Worm (Caenorhabditis elegans): ENCODE measurements around the gene par-3.

- no peak for TF ChIP-seq F57A8.1 (GFP tag; optimal IDR thresholded peaks at IDR 0.05)
- no peak for TF ChIP-seq unc-62 (GFP tag; optimal IDR thresholded peaks at IDR 0.05)
- TF ChIP-seq nfyb-1 (GFP tag; IDR thresholded peaks at IDR 0.05): no peak
- no peak for TF ChIP-seq pha-4 (tag; optimal IDR thresholded peaks at IDR 0.05)
- TF ChIP-seq fkh-3 (tag; optimal IDR thresholded peaks at IDR 0.05): no peak
- TF ChIP-seq C17E4.6 (GFP tag; IDR thresholded peaks at IDR 0.05): no peak
- no peak for TF ChIP-seq tbp1 (GFP tag; optimal IDR thresholded peaks at IDR 0.05)
- no peak for TF ChIP-seq ztf-22 (GFP tag; optimal IDR thresholded peaks at IDR 0.05)
- 0 out of 2 replicates have a peak, but pooled peaks have one; percentile 13 for TF ChIP-seq attf-3 (GFP tag; conservative IDR thresholded peaks at IDR 0.05)
Observed at ce11 chrIII:5688246-5688645, 24.2 kb downstream of the par-3 start.
